Worm (Caenorhabditis elegans): ENCODE results near the gene pah-1.

- TF ChIP-seq mxl-3 (GFP tag; optimal IDR thresholded peaks at IDR 0.05) (no peak), mdl-1 (tag; optimal IDR thresholded peaks at IDR 0.05) (no peak), duxl-1 (tag; optimal IDR thresholded peaks at IDR 0.05; ENCODE audit: poor library complexity) (no peak), nhr-11 (tag; optimal IDR thresholded peaks at IDR 0.05) (no peak), daf-12 (tag; optimal IDR thresholded peaks at IDR 0.05) (no peak), ceh-82 (tag; optimal IDR thresholded peaks at IDR 0.05) (no peak)
Observed at ce11 chrII:8737456-8737855, 29.3 kb downstream of the pah-1 start, which contains the start of gene idpb-4.
